3 fruit fly cellular contexts compared by ENCODE assay signal in the genomic region with DNA sequence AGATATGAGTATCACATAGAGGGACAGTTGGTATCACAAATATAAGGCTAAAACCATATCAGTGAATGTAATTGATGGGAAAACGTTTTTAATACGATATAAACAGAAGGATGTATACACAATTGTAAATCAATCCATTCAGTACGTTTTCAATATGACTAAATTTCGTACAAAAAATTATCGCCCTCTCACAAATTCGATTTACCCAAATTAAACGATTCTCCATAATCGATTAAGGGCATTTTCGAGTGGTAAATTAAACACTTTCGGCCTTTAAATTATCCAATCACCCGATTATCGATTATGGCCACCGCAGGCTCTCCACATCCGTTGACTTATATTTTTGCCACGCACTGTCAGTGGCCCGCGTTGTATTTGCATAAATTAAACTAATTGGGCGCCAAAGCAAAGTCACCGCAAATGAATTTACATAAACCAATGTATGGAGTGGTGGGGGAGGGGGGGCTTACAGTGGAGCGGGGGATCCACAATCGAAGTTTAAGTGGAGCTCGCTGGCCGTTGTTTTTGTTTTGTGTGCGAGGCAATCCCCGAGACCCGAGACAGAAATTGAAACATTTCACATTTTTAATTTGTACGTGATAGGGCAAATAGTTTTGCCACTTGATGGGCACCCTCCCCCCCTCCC.
A peak's percentile ranks its signal among the peaks of the same experiment; 100 is the strongest.
TF ChIP-seq lines count a peak whose summit lies in the region.

No protein-coding gene starts in this region.

- TF ChIP-seq CTCF in whole organism, embryonic (GFP tag; optimal IDR thresholded peaks at IDR 0.05; lab: Kevin White, UChicago) = no peak

TF ChIP-seq in whole organism, embryonic, 481 proteins besides CTCF, POLR2A, EP300 and RAD21 (continues in another document):
- peak; percentile 76 for TF ChIP-seq CG11504 (tag; optimal IDR thresholded peaks at IDR 0.05; lab: Kevin White, UChicago)
- TF ChIP-seq fu2 (GFP tag; optimal IDR thresholded peaks at IDR 0.05; lab: Kevin White, UChicago) = peak; percentile 3
- peak; percentile 75; the same call in 3 of the 4 replicates for TF ChIP-seq chinmo (GFP tag; IDR thresholded peaks at IDR 0.05; lab: Robert Waterston, UW; ENCODE audit: partially characterized antibody)
- TF ChIP-seq unc-4 (GFP tag; IDR thresholded peaks at IDR 0.05; lab: Robert Waterston, UW; ENCODE audit: partially characterized antibody) = no peak
- TF ChIP-seq CG10209 (GFP tag; optimal IDR thresholded peaks at IDR 0.05; lab: Kevin White, UChicago) = peak; percentile 46
- TF ChIP-seq Dek (tag; optimal IDR thresholded peaks at IDR 0.05; lab: Kevin White, UChicago) = peak; percentile 7
- TF ChIP-seq ATbp (GFP tag; optimal IDR thresholded peaks at IDR 0.05; lab: Kevin White, UChicago) = peak; percentile 27
- TF ChIP-seq D (optimal IDR thresholded peaks at IDR 0.05; lab: Kevin White, UChicago) = no peak
- peak; percentile 13 for TF ChIP-seq D (GFP tag; optimal IDR thresholded peaks at IDR 0.05; lab: Kevin White, UChicago)
- peak; percentile 69 for TF ChIP-seq CG2120 (GFP tag; optimal IDR thresholded peaks at IDR 0.05; lab: Kevin White, UChicago)
- TF ChIP-seq Fer1 (GFP tag; optimal IDR thresholded peaks at IDR 0.05; lab: Kevin White, UChicago) = peak; percentile 23
- TF ChIP-seq CG11723 (GFP tag; optimal IDR thresholded peaks at IDR 0.05; lab: Kevin White, UChicago) = peak; percentile 4
- TF ChIP-seq CG8290 (GFP tag; optimal IDR thresholded peaks at IDR 0.05; lab: Kevin White, UChicago) = no peak
- peak in 1 of 2 experiments; percentile 2 for TF ChIP-seq CG8290 (tag; optimal IDR thresholded peaks at IDR 0.05; lab: Kevin White, UChicago)
- TF ChIP-seq CG7556 (GFP tag; optimal IDR thresholded peaks at IDR 0.05; lab: Kevin White, UChicago) = peak; percentile 66
- TF ChIP-seq CoRest (tag; optimal IDR thresholded peaks at IDR 0.05; lab: Kevin White, UChicago) = peak; percentile 80
- TF ChIP-seq maf-S (GFP tag; optimal IDR thresholded peaks at IDR 0.05; lab: Kevin White, UChicago) = peak; percentile 9
- TF ChIP-seq Meics (GFP tag; optimal IDR thresholded peaks at IDR 0.05; lab: Kevin White, UChicago) = peak; percentile 63
- peak; percentile 45 for TF ChIP-seq CG7786 (GFP tag; optimal IDR thresholded peaks at IDR 0.05; lab: Kevin White, UChicago)
- TF ChIP-seq sob (GFP tag; IDR thresholded peaks at IDR 0.05; lab: Robert Waterston, UW) = no peak
- TF ChIP-seq CG13894 (tag; optimal IDR thresholded peaks at IDR 0.05; lab: Kevin White, UChicago) = peak; percentile 23
- TF ChIP-seq pnt (GFP tag; optimal IDR thresholded peaks at IDR 0.05; lab: Kevin White, UChicago) = peak; percentile 9
- TF ChIP-seq cad (GFP tag; optimal IDR thresholded peaks at IDR 0.05; lab: Kevin White, UChicago) = no peak
- no peak for TF ChIP-seq dimm (GFP tag; IDR thresholded peaks at IDR 0.05; lab: Robert Waterston, UW)
- no peak for TF ChIP-seq pan (optimal IDR thresholded peaks at IDR 0.05; lab: Kevin White, UChicago)
- TF ChIP-seq pan (GFP tag; optimal IDR thresholded peaks at IDR 0.05 in 1 of 2, IDR thresholded peaks at IDR 0.05 in 1 of 2) = peak in 1 of 2 experiments; percentile 35
- peak; percentile 4 for TF ChIP-seq ewg (GFP tag; optimal IDR thresholded peaks at IDR 0.05; lab: Kevin White, UChicago)

TF ChIP-seq in whole organism, prepupa, 60 proteins besides CTCF, POLR2A, EP300 and RAD21:
- peak; percentile 48 for TF ChIP-seq Eip78C (GFP tag; lab: Kevin White, UChicago)
- TF ChIP-seq CG32006 (GFP tag; optimal IDR thresholded peaks at IDR 0.05; lab: Kevin White, UChicago) = peak; percentile 12
- TF ChIP-seq OdsH (GFP tag; optimal IDR thresholded peaks at IDR 0.05; lab: Kevin White, UChicago) = no peak
- TF ChIP-seq CG15336 (GFP tag; IDR thresholded peaks at IDR 0.05; lab: Robert Waterston, UW) = 0 out of 2 replicates have a peak, but pooled peaks have one; percentile 20
- TF ChIP-seq dsx (GFP tag; optimal IDR thresholded peaks at IDR 0.05; lab: Kevin White, UChicago; ENCODE audit: poor library complexity, severe bottlenecking) = no peak
TF ChIP-seq in whole organism, prepupa: peak in this region for 3.

TF ChIP-seq in whole organism, wandering third instar larva, 38 proteins besides CTCF, POLR2A, EP300 and RAD21:
- TF ChIP-seq rgr (GFP tag; optimal IDR thresholded peaks at IDR 0.05; lab: Kevin White, UChicago) (no peak), sv (GFP tag; optimal IDR thresholded peaks at IDR 0.05; lab: Kevin White, UChicago) (peak; percentile 22), Rel (GFP tag; optimal IDR thresholded peaks at IDR 0.05; lab: Kevin White, UChicago) (no peak), Rel (tag; optimal IDR thresholded peaks at IDR 0.05; lab: Kevin White, UChicago) (peak; percentile 70), N (GFP tag; optimal IDR thresholded peaks at IDR 0.05; lab: Kevin White, UChicago) (no peak), Vsx2 (GFP tag; optimal IDR thresholded peaks at IDR 0.05; lab: Kevin White, UChicago; ENCODE audit: partially characterized antibody) (no peak), Hr83 (GFP tag; optimal IDR thresholded peaks at IDR 0.05; lab: Kevin White, UChicago; ENCODE audit: poor library complexity, severe bottlenecking) (no peak)
